Fruit fly (Drosophila melanogaster) whole organism, embryonic: Measurements from ENCODE around the gene CG33181.

Experiments used
- CG1024 ChIP-seq: fragments of 200-800 bp; sonication (Bioruptor generic); IDR thresholded peaks from 2 replicates; pipeline ENCODE4 v1.3.6; 2022; ENCODE audit warnings: missing biosample characterization, missing genetic modification characterization
- CG10267 ChIP-seq: fragments of 200-800 bp; sonication (Bioruptor generic); optimal IDR thresholded peaks from 2 replicates; lab custom pipeline; 2018; ENCODE audit warnings: missing biosample characterization, mild to moderate bottlenecking, missing genetic modification characterization, moderate library complexity
- CG10543 ChIP-seq: fragments of 200-800 bp; sonication (Bioruptor generic); optimal IDR thresholded peaks from 3 replicates; lab custom pipeline; 2017; ENCODE audit warnings: missing biosample characterization, mild to moderate bottlenecking, missing genetic modification characterization, moderate library complexity
- CG12071 ChIP-seq: fragments of 200-800 bp; sonication (Bioruptor generic); optimal IDR thresholded peaks from 3 replicates; lab custom pipeline; 2018; ENCODE audit warnings: missing biosample characterization, mild to moderate bottlenecking, missing genetic modification characterization
- CG14860 ChIP-seq: fragments of 200-800 bp; sonication (Bioruptor generic); IDR thresholded peaks from 3 replicates; pipeline ENCODE4 v1.3.6; 2022; ENCODE audit warnings: missing biosample characterization, missing genetic modification characterization; ENCODE audit not compliant: partially characterized antibody
- CG15479 ChIP-seq: fragments of 200-800 bp; sonication (Bioruptor generic); optimal IDR thresholded peaks from 3 replicates; lab custom pipeline; 2019; ENCODE audit warnings: missing biosample characterization, mild to moderate bottlenecking, missing genetic modification characterization, moderate library complexity
- CG16813 ChIP-seq: fragments of 200-800 bp; sonication (Bioruptor generic); IDR thresholded peaks from 3 replicates; pipeline ENCODE4 v1.3.6; 2022; ENCODE audit warnings: missing biosample characterization, missing genetic modification characterization; ENCODE audit not compliant: partially characterized antibody
- CG2678 ChIP-seq: fragments of 200-800 bp; sonication (Bioruptor generic); optimal IDR thresholded peaks from 3 replicates; lab custom pipeline; 2019; ENCODE audit warnings: missing biosample characterization, mild to moderate bottlenecking, missing genetic modification characterization, moderate library complexity
- CG31365 ChIP-seq: fragments of 200-800 bp; sonication (Bioruptor generic); optimal IDR thresholded peaks from 2 replicates; lab custom pipeline; 2018; ENCODE audit warnings: missing biosample characterization, mild to moderate bottlenecking, missing genetic modification characterization
- CG32772 ChIP-seq: fragments of 200-800 bp; sonication (Bioruptor generic); IDR thresholded peaks from 2 replicates; pipeline ENCODE4 v1.3.6; 2022; ENCODE audit warnings: missing biosample characterization, missing genetic modification characterization
- CG4360 ChIP-seq: fragments of 200-800 bp; sonication (Bioruptor generic); IDR thresholded peaks from 2 replicates; pipeline ENCODE4 v1.3.6; 2022; ENCODE audit warnings: missing biosample characterization, missing genetic modification characterization
- CG4707 ChIP-seq: fragments of 200-800 bp; sonication (Bioruptor generic); optimal IDR thresholded peaks from 2 replicates; lab custom pipeline; 2018; ENCODE audit warnings: missing biosample characterization, mild to moderate bottlenecking, missing genetic modification characterization, moderate library complexity
- CG5953 ChIP-seq: fragments of 200-800 bp; sonication (Bioruptor generic); IDR thresholded peaks from 2 replicates; pipeline ENCODE4 v1.3.6; 2022; ENCODE audit warnings: missing biosample characterization, missing genetic modification characterization
- CG6683 ChIP-seq: fragments of 200-800 bp; sonication (Bioruptor generic); optimal IDR thresholded peaks from 2 replicates; lab custom pipeline; 2017; ENCODE audit warnings: missing biosample characterization, mild to moderate bottlenecking, missing genetic modification characterization, missing genetic modification reagents
- CG9932 ChIP-seq: fragments of 200-800 bp; sonication (Bioruptor generic); IDR thresholded peaks from 2 replicates; pipeline ENCODE4 v1.3.6; 2022; ENCODE audit warnings: missing biosample characterization, missing genetic modification characterization
- CHES-1-like ChIP-seq: fragments of 200-800 bp; sonication (Bioruptor generic); optimal IDR thresholded peaks from 2 replicates; lab custom pipeline; 2016; ENCODE audit warnings: missing biosample characterization, missing genetic modification characterization
- Eip74EF ChIP-seq, 2 experiments: fragments of 200-800 bp in 1 of 2; fragments of >200 bp in 1 of 2; sonication (Bioruptor generic) in 1 of 2; optimal IDR thresholded peaks; 2 replicates each; lab custom pipeline; 2017 to 2019; ENCODE audit warnings: missing biosample characterization in 2 of 2, missing genetic modification characterization in 2 of 2, mild to moderate bottlenecking in 1 of 2, moderate library complexity in 1 of 2
- MBD-R2 ChIP-seq: fragments of 200-800 bp; sonication (Bioruptor generic); IDR thresholded peaks from 2 replicates; pipeline ENCODE4 v1.3.6; 2022; ENCODE audit warnings: missing biosample characterization, missing genetic modification characterization
- Neu2 ChIP-seq: fragments of 200-800 bp; sonication (Bioruptor generic); optimal IDR thresholded peaks from 3 replicates; lab custom pipeline; 2016; ENCODE audit warnings: missing biosample characterization, missing genetic modification characterization, borderline replicate concordance
- Nf-YB ChIP-seq: fragments of 200-800 bp; sonication (Bioruptor generic); optimal IDR thresholded peaks from 3 replicates; lab custom pipeline; 2019; ENCODE audit warnings: missing biosample characterization, mild to moderate bottlenecking, missing genetic modification characterization, moderate library complexity
- Taf1 ChIP-seq: fragments of 200-800 bp; sonication (Bioruptor generic); IDR thresholded peaks from 2 replicates; pipeline ENCODE4 v1.3.6; 2022; ENCODE audit warnings: missing biosample characterization, missing genetic modification characterization
- Xbp1 ChIP-seq: fragments of 200-800 bp; sonication (Bioruptor generic); optimal IDR thresholded peaks from 3 replicates; lab custom pipeline; 2016; ENCODE audit warnings: missing biosample characterization, mild to moderate bottlenecking, missing genetic modification characterization
- bcd ChIP-seq: fragments of 200-800 bp; sonication (Bioruptor generic); optimal IDR thresholded peaks from 2 replicates; lab custom pipeline; 2017; ENCODE audit warnings: missing biosample characterization, mild to moderate bottlenecking, missing genetic modification characterization
- en ChIP-seq: fragments of 200-800 bp; sonication (Bioruptor generic); optimal IDR thresholded peaks from 2 replicates; lab custom pipeline; 2016; ENCODE audit warnings: missing biosample characterization, missing genetic modification characterization
- exex ChIP-seq: fragments of 200-800 bp; sonication (Bioruptor generic); optimal IDR thresholded peaks from 4 replicates; lab custom pipeline; 2018; ENCODE audit warnings: missing biosample characterization, mild to moderate bottlenecking, missing genetic modification characterization, moderate library complexity
- insv ChIP-seq, 2 experiments: fragments of 200-800 bp; sonication (Bioruptor generic); optimal IDR thresholded peaks; 3 replicates each; lab custom pipeline; 2016 to 2018; ENCODE audit warnings: missing biosample characterization in 2 of 2, missing genetic modification characterization in 2 of 2
- lov ChIP-seq, 2 experiments: fragments of 200-800 bp in 1 of 2; fragments of >200 bp in 1 of 2; sonication (Bioruptor generic) in 1 of 2; IDR thresholded peaks in 1 of 2; optimal IDR thresholded peaks in 1 of 2; 2 replicates in 1 of 2; 3 replicates in 1 of 2; pipeline versions ENCODE4 v1.3.6 to Lab custom; 2017 to 2022; ENCODE audit warnings: missing biosample characterization in 1 of 2, missing genetic modification characterization in 1 of 2
- org-1 ChIP-seq: fragments of 200-800 bp; sonication (Bioruptor generic); optimal IDR thresholded peaks from 2 replicates; lab custom pipeline; 2017; ENCODE audit warnings: missing biosample characterization, missing genetic modification characterization
- peb ChIP-seq: fragments of 200-800 bp; sonication (Bioruptor generic); IDR thresholded peaks from 2 replicates; pipeline ENCODE4 v1.3.6; 2022; ENCODE audit warnings: missing biosample characterization, missing genetic modification characterization
- shn ChIP-seq: fragments of 200-800 bp; sonication (Bioruptor generic); optimal IDR thresholded peaks from 3 replicates; lab custom pipeline; 2016; ENCODE audit warnings: missing biosample characterization, missing genetic modification characterization
- stwl ChIP-seq: fragments of 200-800 bp; sonication (Bioruptor generic); optimal IDR thresholded peaks from 3 replicates; lab custom pipeline; 2018; ENCODE audit warnings: missing biosample characterization, mild to moderate bottlenecking, missing genetic modification characterization, moderate library complexity
- tll ChIP-seq, 2 experiments: fragments of 200-800 bp in 1 of 2; fragments of >200 bp in 1 of 2; sonication (Bioruptor generic) in 1 of 2; optimal IDR thresholded peaks; 2 replicates each; lab custom pipeline; 2017 to 2019; ENCODE audit warnings: missing biosample characterization in 2 of 2, missing genetic modification characterization in 2 of 2, mild to moderate bottlenecking in 1 of 2, moderate library complexity in 1 of 2
- toy ChIP-seq: fragments of 200-800 bp; sonication (Bioruptor generic); IDR thresholded peaks from 2 replicates; pipeline ENCODE4 v1.3.6; 2022; ENCODE audit warnings: missing biosample characterization, missing genetic modification characterization
- trem ChIP-seq: fragments of 200-800 bp; optimal IDR thresholded peaks from 3 replicates; lab custom pipeline; 2019; ENCODE audit warnings: missing biosample characterization, mild to moderate bottlenecking, missing genetic modification characterization, moderate library complexity
- z ChIP-seq: fragments of 200-800 bp; sonication (Bioruptor generic); IDR thresholded peaks from 3 replicates; pipeline ENCODE4 v1.3.6; 2022; ENCODE audit warnings: missing biosample characterization, missing genetic modification characterization
- zen2 ChIP-seq: fragments of 200-800 bp; sonication (Bioruptor generic); IDR thresholded peaks from 3 replicates; pipeline ENCODE4 v1.3.6; 2022; ENCODE audit warnings: missing biosample characterization, missing genetic modification characterization; ENCODE audit not compliant: partially characterized antibody

CG33181 gene

dm6 chrX:8561404-8562397 is 72.6 kb downstream of the CG33181 start (continued):
- TF ChIP-seq stwl (tag; lab: Kevin White, UChicago) (peak; percentile 72), CG15479 (GFP tag; lab: Kevin White, UChicago) (peak; percentile 83), CG14860 (no peak), CG4360 (GFP tag; lab: Robert Waterston, UW) (0 out of 2 replicates have a peak, but pooled peaks have one; percentile 22), Eip74EF (GFP tag; optimal IDR thresholded peaks at IDR 0.05; lab: Kevin White, UChicago) (no peak), tll (GFP tag; optimal IDR thresholded peaks at IDR 0.05; lab: Kevin White, UChicago) (no peak), org-1 (no peak), CG5953 (GFP tag; lab: Robert Waterston, UW) (no peak), trem (peak; percentile 13), Neu2 (no peak), Taf1 (GFP tag; lab: Robert Waterston, UW) (no peak), insv (GFP tag; optimal IDR thresholded peaks at IDR 0.05; lab: Kevin White, UChicago) (peak in 1 of 2 experiments; percentile 26), en (GFP tag; lab: Kevin White, UChicago) (no peak), CHES-1-like (GFP tag; lab: Kevin White, UChicago) (peak; percentile 16), shn (peak; percentile 25), CG12071 (GFP tag; lab: Kevin White, UChicago) (peak; percentile 34), Xbp1 (peak; percentile 21), CG1024 (GFP tag; lab: Robert Waterston, UW) (no peak), peb (GFP tag; lab: Robert Waterston, UW) (no peak), CG6683 (GFP tag; lab: Kevin White, UChicago) (no peak), z (GFP tag; lab: Robert Waterston, UW) (no peak), CG16813 (peak; percentile 53; the same call in 2 of the 3 replicates), MBD-R2 (GFP tag; lab: Robert Waterston, UW) (no peak; the same call in 1 of the 2 replicates), CG2678 (tag; lab: Kevin White, UChicago) (peak; percentile 21), CG10267 (tag; lab: Kevin White, UChicago) (peak; percentile 92), CG10543 (GFP tag; lab: Kevin White, UChicago) (peak; percentile 62), CG31365 (tag; lab: Kevin White, UChicago) (no peak), Nf-YB (GFP tag; lab: Kevin White, UChicago) (no peak), bcd (GFP tag; lab: Kevin White, UChicago) (no peak), exex (peak; percentile 51), lov (optimal IDR thresholded peaks at IDR 0.05; lab: Kevin White, UChicago) (no peak), lov (GFP tag; IDR thresholded peaks at IDR 0.05; lab: Robert Waterston, UW) (0 out of 3 replicates have a peak, but pooled peaks have one; percentile 45), toy (GFP tag; lab: Robert Waterston, UW) (no peak), CG4707 (GFP tag; lab: Kevin White, UChicago) (no peak), zen2 (GFP tag; lab: Robert Waterston, UW) (no peak), CG9932 (peak; percentile 46), CG32772 (GFP tag; lab: Robert Waterston, UW) (no peak)
